Worm (Caenorhabditis elegans) whole organism, young adult: ENCODE results near the gene F19G12.9.

ENCODE experiments used
- B0035.1 ChIP-seq: sonication (generic microtip); optimal IDR thresholded peaks from 2 replicates; lab custom pipeline; 2016; ENCODE audit warnings: missing genetic modification characterization, mild to moderate bottlenecking, missing compliant biosample characterization, missing genotype, missing genetic modification reagents
- B0261.1 ChIP-seq: sonication (generic microtip); optimal IDR thresholded peaks from 2 replicates; lab custom pipeline; 2016; ENCODE audit warnings: mild to moderate bottlenecking, missing genetic modification characterization, moderate library complexity, missing compliant biosample characterization
- C06A6.2 ChIP-seq: fragments of 200-800 bp; sonication (Bioruptor generic); conservative IDR thresholded peaks from 2 replicates; pipeline ENCODE4 v1.3.6; 2022; ENCODE audit warnings: missing genetic modification characterization, missing compliant biosample characterization
- F10E7.11 ChIP-seq: sonication (generic microtip); optimal IDR thresholded peaks from 2 replicates; lab custom pipeline; 2017; ENCODE audit warnings: mild to moderate bottlenecking, missing genetic modification characterization, moderate library complexity, missing compliant biosample characterization
- F33H1.4 ChIP-seq: fragments of 200-800 bp; sonication (Bioruptor generic); IDR thresholded peaks from 2 replicates; pipeline ENCODE4 v1.3.6; 2022; ENCODE audit warnings: missing genetic modification reagents, missing genetic modification characterization, missing compliant biosample characterization
- F49E8.2 ChIP-seq: sonication (generic microtip); optimal IDR thresholded peaks from 3 replicates; lab custom pipeline; 2017; ENCODE audit warnings: missing genetic modification characterization, mild to moderate bottlenecking, missing compliant biosample characterization, antibody characterized with exemption, moderate library complexity; ENCODE audit not compliant: insufficient read depth
- F55B11.4 ChIP-seq: sonication (generic microtip); optimal IDR thresholded peaks from 2 replicates; lab custom pipeline; 2016; ENCODE audit warnings: missing compliant biosample characterization, missing genetic modification characterization, borderline replicate concordance; ENCODE audit not compliant: insufficient read depth
- K11D2.4 ChIP-seq: fragments of 200-800 bp; sonication (Bioruptor generic); IDR thresholded peaks from 2 replicates; pipeline ENCODE4 v1.3.6; 2022; ENCODE audit warnings: missing genetic modification reagents, missing genetic modification characterization, missing compliant biosample characterization
- T07F8.4 ChIP-seq: sonication (generic microtip); optimal IDR thresholded peaks from 2 replicates; lab custom pipeline; 2016; ENCODE audit warnings: mild to moderate bottlenecking, missing genetic modification characterization, moderate library complexity, missing compliant biosample characterization
- T26A5.8 ChIP-seq: sonication (generic microtip); optimal IDR thresholded peaks from 2 replicates; lab custom pipeline; 2016; ENCODE audit warnings: missing genetic modification characterization, missing compliant biosample characterization
- Y56A3A.18 ChIP-seq: fragments of 200-800 bp; sonication (Bioruptor generic); IDR thresholded peaks from 2 replicates; pipeline ENCODE4 v1.3.6; 2022; ENCODE audit warnings: missing genetic modification reagents, missing genetic modification characterization, missing compliant biosample characterization
- Y67H2A.10 ChIP-seq: fragments of 200-800 bp; sonication (Bioruptor generic); conservative IDR thresholded peaks from 2 replicates; pipeline ENCODE4 v1.3.6; 2022; ENCODE audit warnings: missing genetic modification reagents, missing genetic modification characterization, missing compliant biosample characterization
- Y79H2A.3 ChIP-seq: fragments of 200-800 bp; sonication (Bioruptor generic); conservative IDR thresholded peaks from 2 replicates; pipeline ENCODE4 v1.3.6; 2022; ENCODE audit warnings: missing genetic modification reagents, missing genetic modification characterization, missing compliant biosample characterization
- akir-1 ChIP-seq: fragments of 200-800 bp; sonication (Bioruptor generic); optimal IDR thresholded peaks from 2 replicates; lab custom pipeline; 2018; ENCODE audit warnings: mild to moderate bottlenecking, missing genetic modification characterization, moderate library complexity, missing compliant biosample characterization
- aptf-3 ChIP-seq: fragments of 200-800 bp; sonication (Bioruptor generic); IDR thresholded peaks from 2 replicates; pipeline ENCODE4 v1.3.6; 2022; ENCODE audit warnings: missing genetic modification characterization, missing compliant biosample characterization
- attf-5 ChIP-seq: fragments of 200-800 bp; sonication (Bioruptor generic); optimal IDR thresholded peaks from 2 replicates; lab custom pipeline; 2018; ENCODE audit warnings: mild to moderate bottlenecking, missing genetic modification characterization, missing compliant biosample characterization
- attf-6 ChIP-seq: fragments of 200-800 bp; sonication (Bioruptor generic); IDR thresholded peaks from 2 replicates; pipeline ENCODE4 v1.3.6; 2022; ENCODE audit warnings: missing genetic modification reagents, missing genetic modification characterization, missing compliant biosample characterization
- ceh-27 ChIP-seq: fragments of 200-800 bp; sonication (Bioruptor generic); optimal IDR thresholded peaks from 2 replicates; lab custom pipeline; 2018; ENCODE audit warnings: mild to moderate bottlenecking, missing genetic modification characterization, moderate library complexity, missing compliant biosample characterization
- ceh-40 ChIP-seq: fragments of 200-800 bp; sonication (Bioruptor generic); IDR thresholded peaks from 2 replicates; pipeline ENCODE4 v1.3.6; 2022; ENCODE audit warnings: missing genetic modification characterization, missing compliant biosample characterization
- ceh-91 ChIP-seq: fragments of 200-800 bp; sonication (Bioruptor generic); IDR thresholded peaks from 2 replicates; pipeline ENCODE4 v1.3.6; 2022; ENCODE audit warnings: missing genetic modification reagents, missing genetic modification characterization, missing compliant biosample characterization
- die-1 ChIP-seq: sonication (generic microtip); optimal IDR thresholded peaks from 2 replicates; lab custom pipeline; 2016; ENCODE audit warnings: missing genotype, mild to moderate bottlenecking, missing genetic modification characterization, missing compliant biosample characterization
- dpff-1 ChIP-seq: sonication (generic microtip); optimal IDR thresholded peaks from 2 replicates; lab custom pipeline; 2017; ENCODE audit warnings: mild to moderate bottlenecking, missing genetic modification characterization, missing compliant biosample characterization
- dpl-1 ChIP-seq: fragments of 150-350 bp; optimal IDR thresholded peaks from 2 replicates; lab custom pipeline; 2014; ENCODE audit warnings: missing biosample characterization, missing genetic modification reagents, missing genetic modification characterization
- egl-44 ChIP-seq: fragments of 200-800 bp; sonication (Bioruptor generic); IDR thresholded peaks from 2 replicates; pipeline ENCODE4 v1.3.6; 2022; ENCODE audit warnings: missing genetic modification reagents, missing genetic modification characterization, missing compliant biosample characterization
- ets-4 ChIP-seq: fragments of 200-800 bp; sonication (Bioruptor generic); optimal IDR thresholded peaks from 2 replicates; lab custom pipeline; 2018; ENCODE audit warnings: mild to moderate bottlenecking, missing genetic modification characterization, missing compliant biosample characterization
- fkh-3 ChIP-seq: sonication (generic microtip); optimal IDR thresholded peaks from 2 replicates; lab custom pipeline; 2016; ENCODE audit warnings: mild to moderate bottlenecking, missing genetic modification characterization, missing compliant biosample characterization
- hmg-1.2 ChIP-seq: fragments of 200-800 bp; sonication (Bioruptor generic); IDR thresholded peaks from 2 replicates; pipeline ENCODE4 v1.3.6; 2022; ENCODE audit warnings: missing genetic modification reagents, missing genetic modification characterization, missing compliant biosample characterization
- hmg-20 ChIP-seq: fragments of 200-800 bp; sonication (Bioruptor generic); IDR thresholded peaks from 2 replicates; pipeline ENCODE4 v1.3.6; 2022; ENCODE audit warnings: missing genetic modification reagents, missing genetic modification characterization, missing compliant biosample characterization
- hrde-1 ChIP-seq: sonication (generic microtip); optimal IDR thresholded peaks from 2 replicates; lab custom pipeline; 2016; ENCODE audit warnings: missing genetic modification characterization, mild to moderate bottlenecking, missing compliant biosample characterization, moderate library complexity, missing genotype, missing genetic modification reagents, borderline replicate concordance
- lag-1 ChIP-seq: fragments of 200-800 bp; sonication (Bioruptor generic); IDR thresholded peaks from 2 replicates; pipeline ENCODE4 v1.3.6; 2022; ENCODE audit warnings: missing genetic modification reagents, missing genetic modification characterization, missing compliant biosample characterization
- lin-26 ChIP-seq: fragments of 200-800 bp; sonication (Bioruptor generic); IDR thresholded peaks from 2 replicates; pipeline ENCODE4 v1.3.6; 2022; ENCODE audit warnings: missing genetic modification reagents, missing genetic modification characterization, missing compliant biosample characterization
- lin-35 ChIP-seq, 3 experiments: fragments of 150-350 bp in 2 of 3; sonication (generic microtip) in 1 of 3; optimal IDR thresholded peaks; 2 replicates each; lab custom pipeline; 2014 to 2018; ENCODE audit warnings: missing biosample characterization in 3 of 3, missing genetic modification characterization in 3 of 3, missing genetic modification reagents in 3 of 3
- lsy-27 ChIP-seq: sonication (generic microtip); optimal IDR thresholded peaks from 2 replicates; lab custom pipeline; 2017; ENCODE audit warnings: missing genetic modification characterization, mild to moderate bottlenecking, missing compliant biosample characterization, antibody characterized with exemption, missing genotype, borderline replicate concordance; ENCODE audit not compliant: insufficient read depth
- madf-10 ChIP-seq: sonication (generic microtip); optimal IDR thresholded peaks from 2 replicates; lab custom pipeline; 2016; ENCODE audit warnings: mild to moderate bottlenecking, missing genetic modification characterization, missing compliant biosample characterization
- madf-8 ChIP-seq: fragments of 200-800 bp; sonication (Bioruptor generic); conservative IDR thresholded peaks from 2 replicates; pipeline ENCODE4 v1.3.6; 2022; ENCODE audit warnings: missing genetic modification reagents, missing genetic modification characterization, missing compliant biosample characterization
- mes-4 ChIP-seq: sonication (generic microtip); optimal IDR thresholded peaks from 2 replicates; lab custom pipeline; 2016; ENCODE audit warnings: missing genotype, missing genetic modification characterization, missing compliant biosample characterization
- nfya-2 ChIP-seq: fragments of 200-800 bp; sonication (Bioruptor generic); IDR thresholded peaks from 2 replicates; pipeline ENCODE4 v1.3.6; 2022; ENCODE audit warnings: missing genetic modification reagents, missing genetic modification characterization, missing compliant biosample characterization
- nhr-179 ChIP-seq: sonication (generic microtip); optimal IDR thresholded peaks from 2 replicates; lab custom pipeline; 2016; ENCODE audit warnings: mild to moderate bottlenecking, missing genetic modification characterization, missing compliant biosample characterization
- rpc-1 ChIP-seq, 2 experiments: fragments of 150-350 bp in 1 of 2; sonication (generic microtip) in 1 of 2; optimal IDR thresholded peaks; 2 replicates each; lab custom pipeline; 2014 to 2018; ENCODE audit warnings: missing biosample characterization in 1 of 2, missing genetic modification characterization in 1 of 2, missing genetic modification reagents in 1 of 2, missing genotype in 1 of 2
- sdz-38 ChIP-seq: sonication (generic microtip); optimal IDR thresholded peaks from 2 replicates; lab custom pipeline; 2016; ENCODE audit warnings: missing genotype, missing genetic modification characterization, missing compliant biosample characterization
- sea-2 ChIP-seq: fragments of 200-800 bp; sonication (Bioruptor generic); IDR thresholded peaks from 2 replicates; pipeline ENCODE4 v1.3.6; 2022; ENCODE audit warnings: missing genetic modification characterization, missing compliant biosample characterization
- snpc-3.4 ChIP-seq: sonication (generic microtip); optimal IDR thresholded peaks from 2 replicates; lab custom pipeline; 2017; ENCODE audit warnings: missing genetic modification characterization, mild to moderate bottlenecking, missing compliant biosample characterization, antibody characterized with exemption, moderate library complexity, missing genotype, missing genetic modification reagents
- snpc-4 ChIP-seq, 5 experiments: fragments of 150-350 bp in 1 of 5; sonication (generic microtip) in 4 of 5; optimal IDR thresholded peaks; 2 replicates each; lab custom pipeline; 2014 to 2018; ENCODE audit warnings: missing genetic modification characterization in 5 of 5, missing biosample characterization in 3 of 5, antibody characterized with exemption in 2 of 5, mild to moderate bottlenecking in 2 of 5, missing compliant biosample characterization in 2 of 5, missing genotype in 2 of 5, moderate library complexity in 2 of 5, missing genetic modification reagents in 1 of 5
- somi-1 ChIP-seq: fragments of 200-800 bp; sonication (Bioruptor generic); optimal IDR thresholded peaks from 2 replicates; lab custom pipeline; 2018; ENCODE audit warnings: mild to moderate bottlenecking, missing genetic modification characterization, missing compliant biosample characterization
- tlf-1 ChIP-seq: fragments of 200-800 bp; sonication (Bioruptor generic); optimal IDR thresholded peaks from 2 replicates; lab custom pipeline; 2018; ENCODE audit warnings: mild to moderate bottlenecking, missing genetic modification characterization, missing compliant biosample characterization
- zim-3 ChIP-seq: sonication (generic microtip); optimal IDR thresholded peaks from 2 replicates; lab custom pipeline; 2017; ENCODE audit warnings: mild to moderate bottlenecking, missing genetic modification characterization, moderate library complexity, missing compliant biosample characterization
- ztf-26 ChIP-seq: sonication (generic microtip); optimal IDR thresholded peaks from 2 replicates; lab custom pipeline; 2017; ENCODE audit warnings: missing genetic modification characterization, missing compliant biosample characterization

Gene F19G12.9

ce11 chrX:1379391-1379790 lies 39.6 kb upstream of the F19G12.9 start (continued):
- TF ChIP-seq K11D2.4 (GFP tag; lab: Robert Waterston, UW) (peak; percentile 89), F33H1.4 (GFP tag; lab: Robert Waterston, UW) (no peak), sea-2 (no peak), rpc-1 (optimal IDR thresholded peaks at IDR 0.05; lab: Kevin White, UChicago) (peak; percentile 74), rpc-1 (tag; optimal IDR thresholded peaks at IDR 0.05; lab: Kevin White, UChicago) (peak; percentile 85), nfya-2 (GFP tag; lab: Robert Waterston, UW) (no peak), dpff-1 (tag; lab: Kevin White, UChicago) (no peak), lin-26 (GFP tag; lab: Robert Waterston, UW) (peak; percentile 83), snpc-3.4 (tag; lab: Kevin White, UChicago) (peak; percentile 18), snpc-4 (GFP tag; optimal IDR thresholded peaks at IDR 0.05; lab: Kevin White, UChicago) (peak; percentile 66), snpc-4 (tag; optimal IDR thresholded peaks at IDR 0.05; lab: Kevin White, UChicago) (peak in 3 of 4 experiments; percentile 78 to 86 (median 81)), madf-10 (tag; lab: Kevin White, UChicago) (peak; percentile 76), ceh-91 (GFP tag; lab: Robert Waterston, UW) (no peak), lsy-27 (tag; lab: Kevin White, UChicago) (no peak), ceh-40 (GFP tag; lab: Robert Waterston, UW) (0 out of 2 replicates have a peak, but pooled peaks have one; percentile 51), T07F8.4 (tag; lab: Kevin White, UChicago) (peak; percentile 47), B0035.1 (peak; percentile 79), madf-8 (GFP tag; lab: Robert Waterston, UW) (no peak), akir-1 (GFP tag; lab: Kevin White, UChicago) (peak; percentile 29), attf-5 (GFP tag; lab: Kevin White, UChicago) (peak; percentile 53), Y67H2A.10 (GFP tag; lab: Robert Waterston, UW) (peak; percentile 32), lag-1 (GFP tag; lab: Robert Waterston, UW) (no peak), F49E8.2 (no peak), B0261.1 (peak; percentile 94), ztf-26 (tag; lab: Kevin White, UChicago) (peak; percentile 68), die-1 (tag; lab: Kevin White, UChicago) (peak; percentile 81), attf-6 (GFP tag; lab: Robert Waterston, UW) (0 out of 2 replicates have a peak, but pooled peaks have one; percentile 41), fkh-3 (peak; percentile 50), F55B11.4 (tag; lab: Kevin White, UChicago) (no peak), F10E7.11 (peak; percentile 71), ets-4 (peak; percentile 85), aptf-3 (GFP tag; lab: Robert Waterston, UW) (no peak), mes-4 (tag; lab: Kevin White, UChicago) (peak; percentile 57), dpl-1 (GFP tag; lab: Kevin White, UChicago) (no peak), ceh-27 (peak; percentile 78), C06A6.2 (GFP tag; lab: Robert Waterston, UW) (0 out of 2 replicates have a peak, but pooled peaks have one; percentile 30), Y79H2A.3 (GFP tag; lab: Robert Waterston, UW) (no peak), nhr-179 (tag; lab: Kevin White, UChicago) (peak; percentile 53), lin-35 (GFP tag; optimal IDR thresholded peaks at IDR 0.05; lab: Kevin White, UChicago) (peak in 1 of 3 experiments; percentile 64), tlf-1 (GFP tag; lab: Kevin White, UChicago) (peak; percentile 44), hmg-1.2 (GFP tag; lab: Robert Waterston, UW) (peak; percentile 79), sdz-38 (tag; lab: Kevin White, UChicago) (no peak), somi-1 (GFP tag; lab: Kevin White, UChicago) (peak; percentile 51), egl-44 (peak; percentile 90), zim-3 (peak; percentile 75), T26A5.8 (tag; lab: Kevin White, UChicago) (peak; percentile 8), hrde-1 (peak; percentile 43), Y56A3A.18 (GFP tag; lab: Robert Waterston, UW) (peak; percentile 88; the same call in 1 of the 2 replicates), hmg-20 (0 out of 2 replicates have a peak, but pooled peaks have one; percentile 65)
